Fruit fly (Drosophila melanogaster): ENCODE measurements around the gene CG31099.

dm6 chr3R:25310843-25311242 is at the start of gene CG31099:
- TF ChIP-seq psq (optimal IDR thresholded peaks at IDR 0.05) (no peak), CG8478 (optimal IDR thresholded peaks at IDR 0.05) (no peak), EcR (GFP tag; optimal IDR thresholded peaks at IDR 0.05) (no peak), pan (optimal IDR thresholded peaks at IDR 0.05) (no peak), usp (GFP tag; optimal IDR thresholded peaks at IDR 0.05) (no peak)
